Fruit fly (Drosophila melanogaster) S2 (cell line): ENCODE data around the gene a10.

Experiments used
- CG8478 ChIP-seq: fragments of >200 bp; optimal IDR thresholded peaks from 2 replicates; lab custom pipeline; 2018
- CTCF ChIP-seq, 2 experiments: fragments of >200 bp; optimal IDR thresholded peaks; 2 replicates each; lab custom pipeline; 2018

DNA sequence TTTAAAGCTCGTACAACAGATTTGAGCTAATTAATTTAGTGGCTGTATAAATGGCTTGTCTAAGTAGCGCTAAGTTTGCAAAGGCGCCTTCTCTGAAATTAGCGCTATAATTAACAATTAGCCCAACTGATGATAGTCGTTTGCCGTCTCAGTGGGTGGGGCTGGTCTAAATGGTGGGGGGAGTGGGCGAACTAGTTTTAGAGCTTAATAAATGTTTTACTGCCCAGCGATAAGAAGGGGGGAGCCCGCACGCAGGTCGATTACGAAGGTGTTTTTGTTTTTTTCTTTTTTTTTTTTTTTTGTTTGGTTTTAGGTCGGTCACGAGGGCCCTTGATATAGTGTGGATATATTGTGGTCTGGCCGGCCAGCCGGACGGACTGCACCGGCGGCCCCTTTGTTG is 22.5 kb downstream of the a10 start:
- TF ChIP-seq CG8478 (lab: Kevin White, UChicago) (no peak), CTCF (optimal IDR thresholded peaks at IDR 0.05; lab: Kevin White, UChicago) (no peak)
